Fruit fly (Drosophila melanogaster): ENCODE results near the gene CG4957.

Gene CG4957

DNA sequence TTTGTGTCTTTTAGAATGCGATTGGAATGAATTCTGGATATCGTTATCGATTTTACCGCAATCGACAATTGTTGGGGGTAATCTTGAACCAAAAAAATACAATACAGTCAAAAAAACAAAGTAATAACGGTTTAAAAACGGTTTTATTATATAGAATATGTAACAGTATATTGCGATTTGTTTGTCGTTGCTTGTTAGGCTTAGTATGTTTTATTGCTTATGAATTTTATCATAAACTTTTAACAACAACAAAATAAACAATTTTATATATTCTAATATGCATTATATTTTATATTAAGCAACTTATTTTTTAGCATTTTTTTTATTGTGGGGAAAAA is 31.1 kb downstream of the CG4957 start, which contains the start of gene CYLD (continued):
- TF ChIP-seq CG3032 (tag; optimal IDR thresholded peaks at IDR 0.05) (peak; percentile 70), eg (GFP tag; IDR thresholded peaks at IDR 0.05) (no peak), CG15336 (GFP tag; IDR thresholded peaks at IDR 0.05) (peak; percentile 85)

dm6 chr2L:10301918-10302317 is 33.2 kb downstream of the CG4957 start, which contains the start of gene CG13138:
CG13138 (minus strand) TSS chr2L:10302018.
- TF ChIP-seq CG10669 (GFP tag; optimal IDR thresholded peaks at IDR 0.05) (no peak), Eip78C (GFP tag) (peak; percentile 42)

- TF ChIP-seq CG32006 (GFP tag; optimal IDR thresholded peaks at IDR 0.05) (no peak), pdm3 (GFP tag; optimal IDR thresholded peaks at IDR 0.05) (no peak), dsx (GFP tag; optimal IDR thresholded peaks at IDR 0.05; ENCODE audit: poor library complexity, severe bottlenecking) (no peak), eg (GFP tag; IDR thresholded peaks at IDR 0.05) (no peak), OdsH (GFP tag; optimal IDR thresholded peaks at IDR 0.05) (no peak), Eip93F (GFP tag; optimal IDR thresholded peaks at IDR 0.05) (no peak), Ets96B (tag; optimal IDR thresholded peaks at IDR 0.05) (no peak), CG6792 (GFP tag; optimal IDR thresholded peaks at IDR 0.05) (no peak), CG8119 (GFP tag; IDR thresholded peaks at IDR 0.05) (no peak), Eip75B (GFP tag; optimal IDR thresholded peaks at IDR 0.05) (no peak), CG6276 (GFP tag; optimal IDR thresholded peaks at IDR 0.05) (no peak), CG11902 (GFP tag; optimal IDR thresholded peaks at IDR 0.05) (no peak), achi (GFP tag; optimal IDR thresholded peaks at IDR 0.05) (no peak), Sox102F (GFP tag; optimal IDR thresholded peaks at IDR 0.05) (no peak), Smox (GFP tag; optimal IDR thresholded peaks at IDR 0.05) (no peak), CG11294 (GFP tag; IDR thresholded peaks at IDR 0.05) (no peak), Hr38 (GFP tag; optimal IDR thresholded peaks at IDR 0.05) (no peak), vri (GFP tag; optimal IDR thresholded peaks at IDR 0.05) (no peak), CG8319 (GFP tag; optimal IDR thresholded peaks at IDR 0.05) (no peak), CG10669 (GFP tag; optimal IDR thresholded peaks at IDR 0.05) (no peak), Eip78C (GFP tag) (peak; percentile 45), lz (GFP tag; optimal IDR thresholded peaks at IDR 0.05) (no peak), CG4318 (GFP tag; optimal IDR thresholded peaks at IDR 0.05) (no peak), CG3919 (GFP tag; optimal IDR thresholded peaks at IDR 0.05) (no peak), Sox14 (GFP tag; optimal IDR thresholded peaks at IDR 0.05) (peak; percentile 34), esn (GFP tag; optimal IDR thresholded peaks at IDR 0.05) (peak; percentile 30), net (GFP tag; optimal IDR thresholded peaks at IDR 0.05) (no peak), salr (GFP tag; optimal IDR thresholded peaks at IDR 0.05) (no peak), topi (GFP tag; optimal IDR thresholded peaks at IDR 0.05) (no peak), CG6163 (GFP tag; IDR thresholded peaks at IDR 0.05) (no peak), CG16779 (tag; optimal IDR thresholded peaks at IDR 0.05) (no peak), CG1621 (tag; optimal IDR thresholded peaks at IDR 0.05) (no peak), ss (GFP tag; optimal IDR thresholded peaks at IDR 0.05) (no peak), svp (GFP tag) (no peak), CG31627 (GFP tag; optimal IDR thresholded peaks at IDR 0.05) (peak; percentile 2)
These were observed 35.1 kb downstream of the CG4957 start, which contains the start of gene nmd for dm6 chr2L:10303786-10304185. nmd (minus strand) TSS chr2L:10303947.

dm6 chr2L:10305538-10306147 is 37.0 kb downstream of the CG4957 start:
- peak; percentile 39 for TF ChIP-seq Eip78C (GFP tag)
- no peak for TF ChIP-seq fd59A (GFP tag; optimal IDR thresholded peaks at IDR 0.05)

Measured in whole organism, prepupa.